Fruit fly (Drosophila melanogaster): ENCODE measurements around the gene tos.

Gene tos

dm6 chr2L:18641087-18641486 lies 40.8 kb downstream of the tos start:
- TF ChIP-seq tj (GFP tag; optimal IDR thresholded peaks at IDR 0.05) = peak; percentile 6
- TF ChIP-seq ovo (GFP tag; optimal IDR thresholded peaks at IDR 0.05) = no peak

- TF ChIP-seq Mnt (GFP tag; optimal IDR thresholded peaks at IDR 0.05) = no peak
- no peak for TF ChIP-seq CG12768 (GFP tag; optimal IDR thresholded peaks at IDR 0.05)
- TF ChIP-seq cic (GFP tag; optimal IDR thresholded peaks at IDR 0.05) = no peak
- no peak for TF ChIP-seq CG14711 (tag; optimal IDR thresholded peaks at IDR 0.05)
- no peak for TF ChIP-seq CG7045 (GFP tag; optimal IDR thresholded peaks at IDR 0.05)
- TF ChIP-seq CG11617 (GFP tag; optimal IDR thresholded peaks at IDR 0.05) = no peak
- no peak for TF ChIP-seq Hr96 (GFP tag; optimal IDR thresholded peaks at IDR 0.05)
- no peak for TF ChIP-seq Clk (GFP tag; optimal IDR thresholded peaks at IDR 0.05)
- no peak for TF ChIP-seq tj (GFP tag; optimal IDR thresholded peaks at IDR 0.05)
- TF ChIP-seq kay (GFP tag; ENCODE audit: borderline replicate concordance) = no peak
Measured at dm6 chr2L:18638945-18639344, 42.9 kb downstream of the tos start.

dm6 chr2L:18632389-18632788 lies 49.5 kb downstream of the tos start:
- peak; percentile 9 for TF ChIP-seq bab1 (GFP tag; optimal IDR thresholded peaks at IDR 0.05)
- peak; percentile 27 for TF ChIP-seq CG7101 (tag; optimal IDR thresholded peaks at IDR 0.05)
- no peak for TF ChIP-seq CG1620 (GFP tag; optimal IDR thresholded peaks at IDR 0.05)
- TF ChIP-seq CG12768 (GFP tag; optimal IDR thresholded peaks at IDR 0.05) = peak; percentile 52
- no peak for TF ChIP-seq cnc (optimal IDR thresholded peaks at IDR 0.05)
- TF ChIP-seq pad (GFP tag; optimal IDR thresholded peaks at IDR 0.05) = no peak
- no peak for TF ChIP-seq CG5204 (GFP tag; optimal IDR thresholded peaks at IDR 0.05)
- peak; percentile 81 for TF ChIP-seq cic (GFP tag; optimal IDR thresholded peaks at IDR 0.05)
- TF ChIP-seq kay (GFP tag; ENCODE audit: borderline replicate concordance) = no peak
- peak; percentile 50 for TF ChIP-seq Crg-1 (GFP tag; optimal IDR thresholded peaks at IDR 0.05)
- TF ChIP-seq toe (GFP tag; optimal IDR thresholded peaks at IDR 0.05) = no peak
- TF ChIP-seq CG7045 (GFP tag; optimal IDR thresholded peaks at IDR 0.05) = peak; percentile 38
- no peak for TF ChIP-seq Hr96 (GFP tag; optimal IDR thresholded peaks at IDR 0.05)
- TF ChIP-seq ovo (GFP tag; optimal IDR thresholded peaks at IDR 0.05) = peak; percentile 39
- peak; percentile 45 for TF ChIP-seq CG33017 (tag; optimal IDR thresholded peaks at IDR 0.05)
- no peak for TF ChIP-seq tj (GFP tag; optimal IDR thresholded peaks at IDR 0.05)
- TF ChIP-seq Clk (GFP tag; optimal IDR thresholded peaks at IDR 0.05) = no peak
- peak; percentile 47 for TF ChIP-seq CG14711 (tag; optimal IDR thresholded peaks at IDR 0.05)

- TF ChIP-seq kay (GFP tag; ENCODE audit: borderline replicate concordance) (peak; percentile 22), CG7045 (GFP tag; optimal IDR thresholded peaks at IDR 0.05) (no peak)
Measured at dm6 chr2L:18630611-18631221, 51.2 kb downstream of the tos start.
